Worm (Caenorhabditis elegans): ENCODE results near the gene C06A6.7.

DNA sequence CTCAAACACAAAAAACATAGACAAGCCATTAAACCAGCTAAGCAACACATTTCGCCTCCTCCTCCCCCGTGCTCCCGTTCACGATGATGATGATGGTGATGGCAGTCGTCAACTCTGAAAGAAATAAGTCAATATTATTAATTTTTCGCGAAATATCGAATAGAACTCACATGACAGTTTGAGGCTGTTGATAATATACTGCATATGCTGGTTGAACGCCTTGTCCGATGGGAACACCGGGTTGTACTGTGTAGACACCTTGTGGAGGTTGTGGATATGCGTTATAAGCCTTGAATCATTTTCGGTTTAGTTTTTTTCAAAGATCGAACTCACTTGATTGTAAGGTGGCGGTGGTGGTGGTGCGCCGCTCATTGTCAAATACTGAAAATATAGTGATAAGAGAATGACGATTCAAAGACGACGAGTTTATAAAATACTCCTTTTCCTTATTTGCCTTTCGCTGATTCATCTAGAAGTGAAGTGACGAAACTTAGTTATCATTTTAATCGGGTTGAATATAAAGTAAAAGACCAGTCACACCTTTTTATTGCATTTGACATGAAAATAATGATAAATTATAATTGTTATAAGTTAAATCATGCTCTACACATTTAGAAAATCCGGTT lies 46.4 kb downstream of the C06A6.7 start, which contains the start of gene C33H5.13:
- no peak for TF ChIP-seq ama-1 (optimal IDR thresholded peaks at IDR 0.05)
- TF ChIP-seq tra-4 (tag; optimal IDR thresholded peaks at IDR 0.05), result no peak
- no peak for TF ChIP-seq hnd-1 (tag; optimal IDR thresholded peaks at IDR 0.05)
- TF ChIP-seq B0310.2 (tag; optimal IDR thresholded peaks at IDR 0.05), result no peak
- no peak for TF ChIP-seq F13C5.2 (tag; optimal IDR thresholded peaks at IDR 0.05)
- TF ChIP-seq tbx-11 (GFP tag; IDR thresholded peaks at IDR 0.05), result no peak
- TF ChIP-seq ets-7 (tag; optimal IDR thresholded peaks at IDR 0.05), result no peak
- no peak for TF ChIP-seq sea-1 (GFP tag; conservative IDR thresholded peaks at IDR 0.05)
- no peak for TF ChIP-seq aly-1 (tag; optimal IDR thresholded peaks at IDR 0.05)
- TF ChIP-seq flt-1 (GFP tag; IDR thresholded peaks at IDR 0.05), result no peak
- TF ChIP-seq tbx-37 (GFP tag; conservative IDR thresholded peaks at IDR 0.05), result no peak
- no peak for TF ChIP-seq pes-1 (GFP tag; IDR thresholded peaks at IDR 0.05)

Measured in whole organism, early embryonic.